Fruit fly (Drosophila melanogaster) whole organism, wandering third instar larva: ENCODE data around the gene cue.
A peak's percentile ranks its signal among the peaks of the same experiment; 100 is the strongest.

Experiments
- Abd-B ChIP-seq: fragments of >200 bp; optimal IDR thresholded peaks from 2 replicates; lab custom pipeline; 2017; ENCODE audit warnings: missing biosample characterization, missing genetic modification characterization
- CG32264 ChIP-seq: fragments of 200-800 bp; sonication (Bioruptor generic); optimal IDR thresholded peaks from 2 replicates; lab custom pipeline; 2016; ENCODE audit warnings: missing biosample characterization, missing genetic modification characterization
- CG9705 ChIP-seq: fragments of 200-800 bp; sonication (Bioruptor generic); optimal IDR thresholded peaks from 2 replicates; lab custom pipeline; 2018; ENCODE audit warnings: missing biosample characterization, mild to moderate bottlenecking, missing genetic modification characterization
- Dfd ChIP-seq: fragments of >200 bp; optimal IDR thresholded peaks from 2 replicates; lab custom pipeline; 2017; ENCODE audit warnings: missing biosample characterization, missing genetic modification characterization
- Dif ChIP-seq: fragments of 200-275, 200-300 bp; sonication (Bioruptor generic); optimal IDR thresholded peaks from 2 replicates; lab custom pipeline; 2018; ENCODE audit warnings: missing biosample characterization, missing genetic modification characterization; ENCODE audit not compliant: partially characterized antibody
- GATAd ChIP-seq: sonication (Bioruptor generic); optimal IDR thresholded peaks from 2 replicates; lab custom pipeline; 2016; ENCODE audit warnings: missing biosample characterization, missing genetic modification characterization
- HLH106 ChIP-seq: fragments of 200-800 bp; optimal IDR thresholded peaks from 3 replicates; lab custom pipeline; 2019; ENCODE audit warnings: missing biosample characterization, mild to moderate bottlenecking, missing genetic modification characterization, moderate library complexity
- Hnf4 ChIP-seq: fragments of 200-800 bp; sonication (Bioruptor generic); optimal IDR thresholded peaks from 2 replicates; lab custom pipeline; 2016; ENCODE audit warnings: missing biosample characterization, mild to moderate bottlenecking, missing genetic modification characterization
- Hr78 ChIP-seq: fragments of >200 bp; optimal IDR thresholded peaks from 2 replicates; lab custom pipeline; 2017; ENCODE audit warnings: missing biosample characterization, missing genetic modification characterization
- Hr83 ChIP-seq: fragments of 200-300 bp; sonication (Bioruptor generic); optimal IDR thresholded peaks from 2 replicates; lab custom pipeline; 2016; ENCODE audit warnings: missing biosample characterization, mild to moderate bottlenecking, missing genetic modification characterization, moderate library complexity; ENCODE audit not compliant: poor library complexity, severe bottlenecking
- Jra ChIP-seq: sonication (Bioruptor generic); optimal IDR thresholded peaks from 2 replicates; lab custom pipeline; 2016; ENCODE audit warnings: missing biosample characterization, missing genetic modification characterization
- Mio ChIP-seq: sonication (Bioruptor generic); optimal IDR thresholded peaks from 2 replicates; lab custom pipeline; 2016; ENCODE audit warnings: missing biosample characterization, missing genetic modification characterization
- Myc ChIP-seq: fragments of >200 bp; optimal IDR thresholded peaks from 2 replicates; lab custom pipeline; 2017
- N ChIP-seq: fragments of >200 bp; optimal IDR thresholded peaks from 2 replicates; lab custom pipeline; 2018; ENCODE audit warnings: missing biosample characterization, missing external identifiers, missing genetic modification characterization
- OdsH ChIP-seq: fragments of 200-800 bp; sonication (Bioruptor generic); optimal IDR thresholded peaks from 2 replicates; lab custom pipeline; 2016; ENCODE audit warnings: missing biosample characterization, mild to moderate bottlenecking, missing genetic modification characterization
- Rel ChIP-seq, 2 experiments: fragments of 200-800 bp; sonication (Bioruptor generic) in 1 of 2; optimal IDR thresholded peaks; 2 replicates in 1 of 2; 3 replicates in 1 of 2; lab custom pipeline; 2016 to 2019; ENCODE audit warnings: mild to moderate bottlenecking in 2 of 2, missing biosample characterization in 2 of 2, missing genetic modification characterization in 2 of 2, moderate library complexity in 1 of 2
- Sp1 ChIP-seq: fragments of 200-800 bp; sonication (Bioruptor generic); optimal IDR thresholded peaks from 3 replicates; lab custom pipeline; 2019; ENCODE audit warnings: missing biosample characterization, mild to moderate bottlenecking, missing genetic modification characterization, moderate library complexity
- Vsx2 ChIP-seq: fragments of 200-300, 225-300 bp; sonication (Bioruptor generic); optimal IDR thresholded peaks from 2 replicates; lab custom pipeline; 2018; ENCODE audit warnings: missing biosample characterization, missing genetic modification characterization; ENCODE audit not compliant: partially characterized antibody
- br ChIP-seq: fragments of 200-800 bp; sonication (Bioruptor generic); optimal IDR thresholded peaks from 2 replicates; lab custom pipeline; 2016; ENCODE audit warnings: missing biosample characterization, missing genetic modification characterization
- brk ChIP-seq: fragments of 200-800 bp; sonication (Bioruptor generic); optimal IDR thresholded peaks from 2 replicates; lab custom pipeline; 2016; ENCODE audit warnings: missing biosample characterization, mild to moderate bottlenecking, missing genetic modification characterization
- dmrt93B ChIP-seq: fragments of 200-800 bp; sonication (Bioruptor generic); optimal IDR thresholded peaks from 2 replicates; lab custom pipeline; 2018; ENCODE audit warnings: missing biosample characterization, mild to moderate bottlenecking, missing genetic modification characterization
- dsf ChIP-seq: sonication (Bioruptor generic); optimal IDR thresholded peaks from 2 replicates; lab custom pipeline; 2016; ENCODE audit warnings: missing biosample characterization, missing genetic modification characterization, borderline replicate concordance
- ey ChIP-seq: fragments of 200-800 bp; sonication (Bioruptor generic); optimal IDR thresholded peaks from 2 replicates; lab custom pipeline; 2016; ENCODE audit warnings: missing biosample characterization, missing genetic modification characterization
- foxo ChIP-seq, 2 experiments: fragments of 200-800 bp; sonication (Bioruptor generic); optimal IDR thresholded peaks; 2 replicates in 1 of 2; 3 replicates in 1 of 2; lab custom pipeline; 2016 to 2017; ENCODE audit warnings: missing biosample characterization in 2 of 2, missing genetic modification characterization in 2 of 2
- fru ChIP-seq: fragments of 200-800 bp; sonication (Bioruptor generic); optimal IDR thresholded peaks from 3 replicates; lab custom pipeline; 2016; ENCODE audit warnings: missing biosample characterization, mild to moderate bottlenecking, missing genetic modification characterization
- h ChIP-seq: fragments of 200-800 bp; sonication (Bioruptor generic); optimal IDR thresholded peaks from 3 replicates; lab custom pipeline; 2016; ENCODE audit warnings: missing biosample characterization, mild to moderate bottlenecking, missing genetic modification characterization
- jim ChIP-seq: fragments of 175-275, 200-325 bp; sonication (Bioruptor generic); optimal IDR thresholded peaks from 2 replicates; lab custom pipeline; 2016; ENCODE audit warnings: missing biosample characterization, mild to moderate bottlenecking, missing genetic modification characterization
- lola ChIP-seq: fragments of >200 bp; optimal IDR thresholded peaks from 2 replicates; lab custom pipeline; 2017; ENCODE audit warnings: missing biosample characterization, missing genetic modification characterization
- psq ChIP-seq: fragments of 200-800 bp; sonication (Bioruptor generic); optimal IDR thresholded peaks from 3 replicates; lab custom pipeline; 2017; ENCODE audit warnings: missing biosample characterization, mild to moderate bottlenecking, missing genetic modification characterization, moderate library complexity
- rgr ChIP-seq: fragments of 200-800 bp; sonication (Bioruptor generic); optimal IDR thresholded peaks from 3 replicates; lab custom pipeline; 2016; ENCODE audit warnings: missing biosample characterization, mild to moderate bottlenecking, missing genetic modification characterization
- sage ChIP-seq: fragments of 200-800 bp; sonication (Bioruptor generic); optimal IDR thresholded peaks from 2 replicates; lab custom pipeline; 2016; ENCODE audit warnings: missing biosample characterization, mild to moderate bottlenecking, missing genetic modification characterization
- sv ChIP-seq: fragments of 200-800 bp; sonication (Bioruptor generic); optimal IDR thresholded peaks from 3 replicates; lab custom pipeline; 2016; ENCODE audit warnings: missing biosample characterization, missing genetic modification characterization
- tai ChIP-seq: sonication (Bioruptor generic); optimal IDR thresholded peaks from 2 replicates; lab custom pipeline; 2016; ENCODE audit warnings: missing biosample characterization, missing genetic modification characterization
- usp ChIP-seq: fragments of >200 bp; optimal IDR thresholded peaks from 2 replicates; lab custom pipeline; 2017; ENCODE audit warnings: missing biosample characterization, missing genetic modification characterization
- woc ChIP-seq: sonication (Bioruptor generic); optimal IDR thresholded peaks from 2 replicates; lab custom pipeline; 2016; ENCODE audit warnings: missing biosample characterization, mild to moderate bottlenecking, missing genetic modification characterization

Gene cue

dm6 chr3L:1533699-1534431 is 16.8 kb upstream of the cue start, which contains the start of gene Iml1:
Gene Iml1, minus strand, starts transcription at chr3L:1534034.
- TF ChIP-seq psq (GFP tag; lab: Kevin White, UChicago) (peak; percentile 88), Vsx2 (no peak), br (GFP tag; lab: Kevin White, UChicago) (no peak), tai (GFP tag; lab: Kevin White, UChicago) (no peak), OdsH (GFP tag; lab: Kevin White, UChicago) (peak; percentile 5), dsf (GFP tag; lab: Kevin White, UChicago) (no peak), HLH106 (tag; lab: Kevin White, UChicago) (peak; percentile 49), Hr83 (no peak), rgr (GFP tag; lab: Kevin White, UChicago) (no peak), sage (no peak)

dm6 chr3L:1531159-1531558 is 14.1 kb upstream of the cue start, which contains the start of gene Ir62a:
Gene Ir62a, minus strand, starts transcription at chr3L:1531259.
- TF ChIP-seq N (GFP tag; lab: Kevin White, UChicago) (no peak), sv (GFP tag; lab: Kevin White, UChicago) (no peak), Myc (lab: Kevin White, UChicago) (no peak), usp (GFP tag; lab: Kevin White, UChicago) (no peak), br (GFP tag; lab: Kevin White, UChicago) (no peak), Sp1 (GFP tag; lab: Kevin White, UChicago) (no peak), brk (no peak), lola (no peak), foxo (GFP tag; optimal IDR thresholded peaks at IDR 0.05; lab: Kevin White, UChicago) (no peak), Dif (no peak), jim (no peak), Dfd (GFP tag; lab: Kevin White, UChicago) (no peak)

DNA sequence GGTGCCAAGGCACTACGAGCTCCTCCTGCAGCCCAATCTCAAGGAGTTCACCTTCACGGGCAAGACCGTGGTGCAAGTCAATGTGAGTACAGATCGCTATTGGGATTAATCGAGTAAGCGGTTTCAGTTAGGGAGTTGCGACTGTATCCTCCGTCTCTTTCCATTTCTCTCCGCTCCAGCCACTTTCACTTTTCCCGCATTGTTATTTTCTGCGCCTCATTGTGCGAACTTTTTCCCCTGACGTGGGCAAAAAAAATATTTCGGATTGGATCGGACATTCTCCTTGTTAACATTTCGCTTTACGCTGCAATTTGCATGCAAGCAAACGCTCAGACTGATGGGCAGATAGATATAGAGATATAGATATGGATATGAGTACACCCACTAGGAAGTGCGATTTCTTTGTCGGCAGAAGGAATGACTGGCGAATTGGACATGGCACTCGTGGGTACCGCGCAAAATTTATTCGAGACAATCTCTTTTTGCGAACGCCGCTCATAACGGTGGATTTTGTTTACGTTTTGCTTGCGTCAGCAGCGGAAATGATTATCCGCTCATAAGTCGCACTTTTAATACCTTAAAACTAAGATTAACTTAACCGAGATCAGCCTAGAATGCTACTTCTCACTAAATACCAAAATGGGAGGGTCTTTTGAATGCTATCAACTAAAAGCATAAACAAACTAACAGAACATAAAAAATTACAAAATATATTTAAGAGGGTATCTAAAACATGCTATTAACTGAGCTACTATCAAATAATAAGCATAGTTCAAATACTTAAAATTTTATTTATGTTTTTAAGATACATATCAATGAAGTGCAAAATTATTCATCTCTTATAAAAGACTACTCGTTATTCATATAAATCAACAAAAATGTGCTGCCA is 1.9 kb upstream of the cue start:
- TF ChIP-seq lola (no peak), h (GFP tag; lab: Kevin White, UChicago) (peak; percentile 27), woc (GFP tag; lab: Kevin White, UChicago) (no peak)

DNA sequence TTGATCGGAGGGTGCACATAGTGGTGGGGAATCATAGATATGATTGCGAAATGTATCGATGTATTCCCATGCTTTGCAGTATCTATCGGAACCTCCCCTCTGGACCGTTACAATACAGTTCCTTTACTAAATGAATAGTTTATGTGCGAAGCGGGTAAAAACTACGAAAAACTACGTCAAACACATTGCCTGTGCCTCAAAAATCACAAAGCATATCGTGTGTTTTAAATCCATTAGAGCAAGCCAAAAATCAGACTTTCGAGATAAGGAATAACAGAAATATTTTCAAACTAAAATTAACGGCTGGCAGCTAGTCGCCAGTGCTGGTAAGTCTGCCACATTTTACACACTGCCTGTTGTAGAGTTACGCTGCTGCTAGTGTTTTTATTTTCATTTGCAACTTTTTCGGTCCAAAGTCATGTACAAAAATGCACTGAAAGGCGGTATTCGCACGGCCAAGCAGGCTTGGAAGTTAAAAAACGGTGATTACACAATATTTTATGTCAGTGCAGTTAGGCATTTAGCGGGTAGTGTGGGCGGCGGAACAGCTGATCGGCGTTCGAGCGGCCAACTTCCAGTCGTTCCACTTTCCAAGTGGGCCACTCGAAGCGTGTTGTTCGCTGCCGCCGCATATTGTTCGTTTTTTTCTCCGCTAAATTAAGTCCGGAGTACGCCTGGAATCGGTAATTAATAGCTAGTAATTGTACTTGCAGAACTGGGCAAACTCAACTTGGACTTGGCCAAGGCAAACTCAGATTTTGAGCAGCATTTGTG is 390 bp upstream of the cue start:
- peak; percentile 62 for TF ChIP-seq psq (GFP tag; lab: Kevin White, UChicago)
- peak in 1 of 2 experiments; percentile 83 for TF ChIP-seq foxo (GFP tag; optimal IDR thresholded peaks at IDR 0.05; lab: Kevin White, UChicago)
- TF ChIP-seq Hr83 = peak; percentile 71
- peak; percentile 73 for TF ChIP-seq sv (GFP tag; lab: Kevin White, UChicago)
- TF ChIP-seq jim = no peak
- TF ChIP-seq CG9705 (GFP tag; lab: Kevin White, UChicago) = peak; percentile 4
- TF ChIP-seq ey = peak; percentile 76
- TF ChIP-seq CG32264 (GFP tag; lab: Kevin White, UChicago) = peak; percentile 44
- no peak for TF ChIP-seq usp (GFP tag; lab: Kevin White, UChicago)
- peak; percentile 36 for TF ChIP-seq HLH106 (tag; lab: Kevin White, UChicago)
- TF ChIP-seq rgr (GFP tag; lab: Kevin White, UChicago) = peak; percentile 87
- peak; percentile 81 for TF ChIP-seq Jra
- peak; percentile 80 for TF ChIP-seq br (GFP tag; lab: Kevin White, UChicago)
- no peak for TF ChIP-seq dsf (GFP tag; lab: Kevin White, UChicago)
- no peak for TF ChIP-seq Hnf4 (GFP tag; lab: Kevin White, UChicago)
- TF ChIP-seq Dif = peak; percentile 12
- TF ChIP-seq Vsx2 = no peak
- peak; percentile 76 for TF ChIP-seq fru (GFP tag; lab: Kevin White, UChicago)
- peak; percentile 81 for TF ChIP-seq h (GFP tag; lab: Kevin White, UChicago)
- TF ChIP-seq Abd-B (GFP tag; lab: Kevin White, UChicago) = no peak
- no peak for TF ChIP-seq Hr78
- no peak for TF ChIP-seq brk
- peak; percentile 30 for TF ChIP-seq dmrt93B (GFP tag; lab: Kevin White, UChicago)
- peak; percentile 45 for TF ChIP-seq woc (GFP tag; lab: Kevin White, UChicago)
- peak; percentile 51 for TF ChIP-seq GATAd
- no peak for TF ChIP-seq Rel (GFP tag; optimal IDR thresholded peaks at IDR 0.05; lab: Kevin White, UChicago)
- TF ChIP-seq Rel (tag; optimal IDR thresholded peaks at IDR 0.05; lab: Kevin White, UChicago) = peak; percentile 9
- TF ChIP-seq Myc (lab: Kevin White, UChicago) = peak; percentile 21
- peak; percentile 48 for TF ChIP-seq Sp1 (GFP tag; lab: Kevin White, UChicago)
- TF ChIP-seq OdsH (GFP tag; lab: Kevin White, UChicago) = peak; percentile 81
- peak; percentile 40 for TF ChIP-seq Mio
- no peak for TF ChIP-seq tai (GFP tag; lab: Kevin White, UChicago)
- TF ChIP-seq, all 38 proteins: peak for 22
